Fruit fly (Drosophila melanogaster): ENCODE results near the gene mRpL19.

The mRpL19 gene

dm6 chr3R:8699230-8699629, 25.3 kb downstream of the mRpL19 start:
- no peak for TF ChIP-seq noc (tag; optimal IDR thresholded peaks at IDR 0.05)

DNA sequence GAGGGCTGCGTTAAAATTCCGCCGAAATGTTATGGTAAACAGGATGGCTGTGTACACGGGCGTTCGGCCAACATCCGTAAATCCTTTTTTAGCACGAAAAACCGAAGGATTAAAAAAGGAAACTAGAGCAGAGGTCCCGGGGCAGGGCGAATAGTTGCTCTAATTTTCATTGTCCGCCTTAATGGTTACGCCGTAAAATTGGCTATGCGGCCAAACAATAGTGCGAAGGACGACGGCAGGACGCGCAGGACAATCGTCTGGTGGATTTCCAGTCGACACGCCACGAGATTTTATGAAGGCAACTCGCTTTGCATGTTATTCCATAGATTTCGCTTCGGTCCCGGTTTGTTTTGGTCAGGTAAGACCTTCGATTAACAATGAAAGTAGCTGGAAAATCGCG, 26.8 kb downstream of the mRpL19 start:
- TF ChIP-seq noc (tag; optimal IDR thresholded peaks at IDR 0.05), result no peak

DNA sequence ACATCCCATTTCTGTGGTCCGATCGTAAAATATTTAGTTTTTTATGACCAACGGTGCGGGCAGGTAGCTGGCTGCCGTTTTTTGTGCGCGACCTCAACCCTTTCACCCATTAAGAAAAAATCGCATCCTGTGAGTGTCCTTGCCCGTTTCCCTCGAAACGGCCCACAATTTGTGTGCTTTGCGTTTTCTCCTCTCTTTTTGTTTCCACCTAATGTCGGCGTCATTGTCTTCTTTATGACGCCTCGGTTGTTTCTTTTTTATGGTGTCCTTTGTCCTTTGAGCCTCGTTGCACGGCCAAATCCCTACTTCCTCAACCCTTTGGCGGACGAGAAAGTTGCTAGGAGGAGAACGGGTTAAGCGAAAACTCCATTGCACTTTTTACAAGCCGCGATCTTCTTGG, 27.3 kb downstream of the mRpL19 start:
- no peak for TF ChIP-seq noc (tag; optimal IDR thresholded peaks at IDR 0.05)

DNA sequence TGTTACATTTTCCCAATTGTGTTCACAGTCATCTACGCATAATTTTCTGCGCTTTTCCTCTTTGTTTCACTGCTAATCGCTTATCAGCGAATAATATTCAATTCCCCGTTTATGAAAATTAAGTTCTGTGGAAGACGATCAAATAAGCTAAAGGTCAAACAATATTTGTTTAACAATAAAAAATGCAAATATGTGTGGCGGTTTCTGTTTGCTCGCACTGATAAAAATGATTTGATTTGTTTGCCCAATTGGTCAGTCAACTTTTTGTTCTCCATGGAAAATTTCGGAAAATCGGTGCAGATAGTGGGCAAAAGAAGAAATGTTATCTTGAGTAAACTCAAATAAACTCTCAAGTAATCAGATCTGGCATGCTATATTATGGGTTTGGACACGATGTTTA, 30.8 kb downstream of the mRpL19 start:
- no peak for TF ChIP-seq noc (tag; optimal IDR thresholded peaks at IDR 0.05)

dm6 chr3R:8705323-8706097, 31.6 kb downstream of the mRpL19 start:
- no peak for TF ChIP-seq noc (tag; optimal IDR thresholded peaks at IDR 0.05)

dm6 chr3R:8707166-8707565, 33.3 kb downstream of the mRpL19 start:
- no peak for TF ChIP-seq noc (tag; optimal IDR thresholded peaks at IDR 0.05)

dm6 chr3R:8711890-8712449, 38.1 kb downstream of the mRpL19 start:
- peak; percentile 15 for TF ChIP-seq noc (tag; optimal IDR thresholded peaks at IDR 0.05)

DNA sequence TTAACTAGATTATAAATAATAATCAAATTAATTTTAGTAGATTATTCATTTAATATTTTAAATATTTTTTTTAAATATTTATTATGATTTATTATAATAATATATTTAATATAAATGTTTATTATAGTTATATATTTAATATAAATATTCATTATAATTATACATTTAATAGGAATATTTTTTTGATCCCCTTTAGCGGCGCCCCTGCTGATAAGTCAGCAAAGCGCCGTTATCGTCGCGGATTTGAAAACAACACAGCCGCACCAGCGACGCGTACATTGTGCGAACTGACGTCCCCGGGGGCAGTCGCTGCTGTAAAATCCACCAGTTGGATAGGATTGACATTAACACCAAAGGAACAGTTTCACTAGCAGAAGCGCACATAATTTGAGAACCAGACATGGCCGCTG, 38.8 kb downstream of the mRpL19 start, which contains the start of gene CG8112:
Gene CG8112 (plus strand): TSS at position 212 of the 410 bp plus-strand sequence.
- TF ChIP-seq noc (tag; optimal IDR thresholded peaks at IDR 0.05), result no peak

- no peak for TF ChIP-seq noc (tag; optimal IDR thresholded peaks at IDR 0.05)
Measured at dm6 chr3R:8715371-8715770, 41.5 kb downstream of the mRpL19 start.

- no peak for TF ChIP-seq noc (tag; optimal IDR thresholded peaks at IDR 0.05)
Measured at dm6 chr3R:8715851-8716550, 42.1 kb downstream of the mRpL19 start, which contains the start of gene TMEM216. TMEM216 (plus strand) TSS chr3R:8716243.

DNA sequence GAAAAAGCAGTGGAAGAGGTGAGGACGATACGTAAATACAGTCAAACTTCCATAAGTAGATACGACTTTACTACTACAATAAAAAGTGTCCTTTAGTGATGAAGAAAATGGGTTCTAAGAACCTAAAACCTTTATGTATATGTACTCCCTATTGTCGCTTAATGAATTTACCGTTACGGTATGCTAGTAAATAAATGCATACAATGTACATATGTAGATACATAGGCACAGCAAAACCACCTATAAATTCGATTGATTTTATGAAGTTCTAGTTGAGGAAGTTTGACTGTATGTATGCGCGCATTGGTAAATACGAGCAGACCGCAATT, 42.6 kb downstream of the mRpL19 start:
- TF ChIP-seq noc (tag; optimal IDR thresholded peaks at IDR 0.05), result no peak

dm6 chr3R:8718356-8718755, 44.4 kb downstream of the mRpL19 start, which contains the start of gene Cks85A:
Cks85A (minus strand) TSS chr3R:8718456.
- TF ChIP-seq noc (tag; optimal IDR thresholded peaks at IDR 0.05), result no peak

- no peak for TF ChIP-seq noc (tag; optimal IDR thresholded peaks at IDR 0.05)
Measured at dm6 chr3R:8718898-8719297, 45.0 kb downstream of the mRpL19 start, which contains the start of gene CG11760. CG11760 (plus strand) TSS chr3R:8719198.

DNA sequence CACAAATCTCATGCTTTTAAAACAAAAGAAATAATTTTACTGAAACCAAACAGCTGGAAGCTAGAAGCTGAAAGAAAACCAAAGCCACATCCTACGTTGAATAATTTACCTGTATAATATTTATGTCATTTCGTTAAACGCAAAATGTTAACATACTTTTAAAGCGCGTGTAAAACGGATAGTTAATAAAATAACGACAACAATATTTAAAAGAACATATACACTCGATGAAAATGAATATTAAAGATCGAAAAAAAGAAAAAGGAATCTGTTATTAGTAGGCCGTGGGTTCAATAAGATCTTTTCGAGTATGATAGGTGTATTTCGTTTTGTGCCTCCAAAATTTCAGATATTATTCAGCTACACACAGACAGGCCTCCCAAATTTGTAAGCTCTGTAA, 47.2 kb downstream of the mRpL19 start, which contains the start of gene CG8136:
Gene CG8136 (plus strand): TSS at position 301 of the 400 bp plus-strand sequence.
- no peak for TF ChIP-seq noc (tag; optimal IDR thresholded peaks at IDR 0.05)

DNA sequence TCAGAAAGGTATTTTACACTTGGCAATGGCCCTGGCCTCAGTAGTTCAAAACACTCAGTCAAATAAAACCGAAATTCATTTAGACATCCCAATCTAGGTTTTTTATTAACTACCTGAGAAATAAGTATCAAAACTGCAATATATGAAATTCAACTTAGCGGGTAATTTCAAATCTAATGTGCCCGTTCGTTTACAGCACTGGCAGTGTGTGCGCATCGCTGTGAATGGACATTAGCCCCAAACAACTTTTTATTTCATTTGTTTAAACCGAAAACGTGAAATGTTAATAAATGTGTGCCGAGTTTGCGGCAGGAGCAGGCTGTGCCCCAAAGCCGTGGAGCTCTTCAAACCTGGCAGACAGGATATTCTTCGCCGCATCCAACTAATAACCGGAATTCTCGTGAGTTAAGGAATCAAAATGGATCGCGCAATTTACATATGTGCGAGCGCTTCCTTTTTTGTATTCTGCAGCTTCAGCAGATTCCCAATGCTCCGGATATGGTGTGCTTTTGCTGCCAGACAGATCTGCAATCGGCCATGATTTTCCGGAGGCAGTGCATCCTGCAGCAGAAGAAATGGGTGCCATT, 49.1 kb downstream of the mRpL19 start, which contains the start of gene nom:
Gene nom (plus strand): TSS at position 213 of the 587 bp plus-strand sequence.
- no peak for TF ChIP-seq noc (tag; optimal IDR thresholded peaks at IDR 0.05)
